Fruit fly (Drosophila melanogaster) whole organism, pupa: Measurements from ENCODE around the gene Rrp1.

Source experiments
- CG13204 ChIP-seq: fragments of 200-800 bp; sonication (Bioruptor generic); optimal IDR thresholded peaks from 2 replicates; lab custom pipeline; 2018; ENCODE audit warnings: missing biosample characterization, mild to moderate bottlenecking, missing genetic modification characterization, moderate library complexity
- CG14655 ChIP-seq: fragments of 200-800 bp; sonication (Bioruptor generic); optimal IDR thresholded peaks from 3 replicates; lab custom pipeline; 2017; ENCODE audit warnings: mild to moderate bottlenecking, missing biosample characterization, missing genetic modification reagents, missing genetic modification characterization
- CG15710 ChIP-seq: fragments of 200-800 bp; sonication (Bioruptor generic); optimal IDR thresholded peaks from 2 replicates; lab custom pipeline; 2018; ENCODE audit warnings: missing biosample characterization, mild to moderate bottlenecking, missing genetic modification characterization, moderate library complexity
- CG17806 ChIP-seq: fragments of 200-800 bp; sonication (Bioruptor generic); optimal IDR thresholded peaks from 2 replicates; lab custom pipeline; 2018; ENCODE audit warnings: missing biosample characterization, mild to moderate bottlenecking, missing genetic modification characterization, moderate library complexity
- CG32121 ChIP-seq: fragments of 200-800 bp; sonication (Bioruptor generic); IDR thresholded peaks from 2 replicates; pipeline ENCODE4 v1.3.6; 2022; ENCODE audit warnings: missing biosample characterization, missing genetic modification characterization
- CG8159 ChIP-seq: fragments of 200-800 bp; sonication (Bioruptor generic); optimal IDR thresholded peaks from 3 replicates; lab custom pipeline; 2018; ENCODE audit warnings: missing biosample characterization, mild to moderate bottlenecking, missing genetic modification characterization, moderate library complexity
- CG8301 ChIP-seq: fragments of 200-800 bp; sonication (Bioruptor generic); optimal IDR thresholded peaks from 2 replicates; lab custom pipeline; 2018; ENCODE audit warnings: missing biosample characterization, mild to moderate bottlenecking, missing genetic modification characterization
- D1 ChIP-seq: fragments of 200-800 bp; sonication (Bioruptor generic); optimal IDR thresholded peaks from 2 replicates; lab custom pipeline; 2018; ENCODE audit warnings: missing biosample characterization, mild to moderate bottlenecking, missing genetic modification characterization, moderate library complexity
- EcR ChIP-seq: fragments of 200-800 bp; sonication (Bioruptor generic); optimal IDR thresholded peaks from 3 replicates; lab custom pipeline; 2019; ENCODE audit warnings: missing biosample characterization, missing genetic modification characterization, mild to moderate bottlenecking, moderate library complexity, missing genetic modification reagents
- Snoo ChIP-seq: fragments of 200-800 bp; sonication (Bioruptor generic); optimal IDR thresholded peaks from 3 replicates; lab custom pipeline; 2017; ENCODE audit warnings: missing biosample characterization, mild to moderate bottlenecking, missing genetic modification characterization, inconsistent platforms
- fd96Ca ChIP-seq: fragments of 200-800 bp; sonication (Bioruptor generic); IDR thresholded peaks from 3 replicates; pipeline ENCODE4 v1.3.6; 2022; ENCODE audit warnings: missing biosample characterization, missing genetic modification characterization
- rn ChIP-seq: fragments of 200-800 bp; sonication (Bioruptor generic); IDR thresholded peaks from 2 replicates; pipeline ENCODE4 v1.3.6; 2022; ENCODE audit warnings: missing biosample characterization, missing genetic modification characterization

dm6 chr2L:2944509-2944908, 27.8 kb downstream of the Rrp1 start:
- TF ChIP-seq Snoo (tag; lab: Kevin White, UChicago) (peak; percentile 11), D1 (no peak), CG32121 (GFP tag; lab: Robert Waterston, UW) (no peak; the same call in 1 of the 2 replicates), CG15710 (peak; percentile 45), CG8301 (peak; percentile 35), CG14655 (GFP tag; lab: Kevin White, UChicago) (peak; percentile 58), CG13204 (GFP tag; lab: Kevin White, UChicago) (no peak), rn (no peak), CG8159 (peak; percentile 86), fd96Ca (GFP tag; lab: Robert Waterston, UW) (peak; percentile 71), EcR (GFP tag; lab: Kevin White, UChicago) (no peak), CG17806 (peak; percentile 39)
